Worm (Caenorhabditis elegans): ENCODE measurements around the gene copd-1.

ce11 chrIII:6655830-6656229 is 31.1 kb upstream of the copd-1 start:
- TF ChIP-seq nhr-77 (tag; optimal IDR thresholded peaks at IDR 0.05), result no peak
- no peak for TF ChIP-seq nhr-43 (tag; optimal IDR thresholded peaks at IDR 0.05; ENCODE audit: poor library complexity, severe bottlenecking)
- TF ChIP-seq egl-27 (tag; optimal IDR thresholded peaks at IDR 0.05), result no peak
- no peak for TF ChIP-seq mdl-1 (tag; optimal IDR thresholded peaks at IDR 0.05)
- no peak for TF ChIP-seq daf-12 (tag; optimal IDR thresholded peaks at IDR 0.05)
- TF ChIP-seq snpc-4 (tag; optimal IDR thresholded peaks at IDR 0.05), result peak; percentile 32
- no peak for TF ChIP-seq ceh-82 (tag; optimal IDR thresholded peaks at IDR 0.05)
- no peak for TF ChIP-seq fkh-2 (tag; optimal IDR thresholded peaks at IDR 0.05)
- TF ChIP-seq jun-1 (tag; optimal IDR thresholded peaks at IDR 0.05), result no peak

All from whole organism, L3 larva.